Fruit fly (Drosophila melanogaster): ENCODE measurements around the gene CG7453.

CG7453 gene

dm6 chrX:19174092-19174491 lies 5.9 kb upstream of the CG7453 start:
- no peak for TF ChIP-seq CTCF (optimal IDR thresholded peaks at IDR 0.05)
- TF ChIP-seq CG8478 (optimal IDR thresholded peaks at IDR 0.05): no peak

- no peak for TF ChIP-seq CTCF (optimal IDR thresholded peaks at IDR 0.05)
- no peak for TF ChIP-seq CG8478 (optimal IDR thresholded peaks at IDR 0.05)
Observed at dm6 chrX:19174850-19175571, 5.0 kb upstream of the CG7453 start, which contains the start of gene CG33939. Gene CG33939, minus strand, starts transcription at chrX:19174900.

- TF ChIP-seq CTCF (optimal IDR thresholded peaks at IDR 0.05) (no peak), CG8478 (optimal IDR thresholded peaks at IDR 0.05) (no peak)
Observed at dm6 chrX:19183121-19183520, 3.1 kb downstream of the CG7453 start, which contains the start of gene CG33253. Gene CG33253, plus strand, starts transcription at chrX:19183421.

- TF ChIP-seq CG8478 (optimal IDR thresholded peaks at IDR 0.05) (no peak), CTCF (optimal IDR thresholded peaks at IDR 0.05) (no peak)
Observed at dm6 chrX:19187624-19188085, 7.7 kb downstream of the CG7453 start, which contains the start of gene Mec2. Gene Mec2, plus strand, starts transcription at chrX:19188035.

dm6 chrX:19189903-19190302 lies 9.9 kb downstream of the CG7453 start, which contains the start of gene HP1D3csd:
Gene HP1D3csd, plus strand, starts transcription at chrX:19190214.
- TF ChIP-seq CTCF (optimal IDR thresholded peaks at IDR 0.05) (peak in 1 of 2 experiments; percentile 49), CG8478 (optimal IDR thresholded peaks at IDR 0.05) (no peak)

- TF ChIP-seq CTCF (optimal IDR thresholded peaks at IDR 0.05) (no peak), CG8478 (optimal IDR thresholded peaks at IDR 0.05) (no peak)
Observed at dm6 chrX:19191050-19191449, 11.1 kb downstream of the CG7453 start.

- TF ChIP-seq CG8478 (optimal IDR thresholded peaks at IDR 0.05) (no peak), CTCF (optimal IDR thresholded peaks at IDR 0.05) (no peak)
Observed at dm6 chrX:19191597-19191996, 11.6 kb downstream of the CG7453 start.

dm6 chrX:19193336-19193735 lies 13.4 kb downstream of the CG7453 start, which contains the start of the genes CG7914 and CG14194:
Gene CG7914, minus strand, starts transcription at chrX:19193448.
Gene CG14194, plus strand, starts transcription at chrX:19193555.
- peak in 1 of 2 experiments; percentile 4 for TF ChIP-seq CTCF (optimal IDR thresholded peaks at IDR 0.05)
- no peak for TF ChIP-seq CG8478 (optimal IDR thresholded peaks at IDR 0.05)

dm6 chrX:19201630-19202029 lies 21.7 kb downstream of the CG7453 start, which contains the start of gene CG7990:
Gene CG7990, minus strand, starts transcription at chrX:19201979.
- no peak for TF ChIP-seq CG8478 (optimal IDR thresholded peaks at IDR 0.05)
- no peak for TF ChIP-seq CTCF (optimal IDR thresholded peaks at IDR 0.05)

- TF ChIP-seq CTCF (optimal IDR thresholded peaks at IDR 0.05): peak; percentile 58 to 67
- TF ChIP-seq CG8478 (optimal IDR thresholded peaks at IDR 0.05): no peak
Observed at dm6 chrX:19208014-19208413, 28.0 kb downstream of the CG7453 start, which contains the start of gene Ulp1. Gene Ulp1, minus strand, starts transcription at chrX:19208187.

dm6 chrX:19211982-19212381 lies 32.0 kb downstream of the CG7453 start, which contains the start of gene CG14195:
Gene CG14195, minus strand, starts transcription at chrX:19212082.
- TF ChIP-seq CG8478 (optimal IDR thresholded peaks at IDR 0.05) (no peak), CTCF (optimal IDR thresholded peaks at IDR 0.05) (no peak)

dm6 chrX:19212954-19213353 lies 33.0 kb downstream of the CG7453 start, which contains the start of gene Mur18B:
Gene Mur18B, plus strand, starts transcription at chrX:19213254.
- TF ChIP-seq CTCF (optimal IDR thresholded peaks at IDR 0.05): no peak

- no peak for TF ChIP-seq CTCF (optimal IDR thresholded peaks at IDR 0.05)
Observed at dm6 chrX:19215215-19215614, 35.2 kb downstream of the CG7453 start, which contains the start of gene Muc18B. Gene Muc18B, plus strand, starts transcription at chrX:19215515.

- TF ChIP-seq CG8478 (optimal IDR thresholded peaks at IDR 0.05) (no peak), CTCF (optimal IDR thresholded peaks at IDR 0.05) (no peak)
Observed at dm6 chrX:19216671-19217070, 36.7 kb downstream of the CG7453 start.

- TF ChIP-seq CG8478 (optimal IDR thresholded peaks at IDR 0.05) (no peak), CTCF (optimal IDR thresholded peaks at IDR 0.05) (no peak)
Observed at dm6 chrX:19220415-19220814, 40.4 kb downstream of the CG7453 start, which contains the start of gene CG7884. Gene CG7884, plus strand, starts transcription at chrX:19220622.
